Fruit fly (Drosophila melanogaster) whole organism, embryonic: ENCODE data around the gene Idgf3.
A peak's percentile ranks its signal among the peaks of the same experiment; 100 is the strongest.

Source experiments
- Atf6 ChIP-seq: fragments of 200-800 bp; sonication (Bioruptor generic); IDR thresholded peaks from 2 replicates; pipeline ENCODE4 v1.3.6; 2022; ENCODE audit warnings: missing biosample characterization, missing genetic modification characterization
- Awh ChIP-seq: fragments of 200-800 bp; sonication (Bioruptor generic); IDR thresholded peaks from 2 replicates; pipeline ENCODE4, ENCODE4 v1.3.6; 2022; ENCODE audit warnings: missing biosample characterization, missing genetic modification characterization
- C15 ChIP-seq: fragments of 200-800 bp; sonication (Bioruptor generic); IDR thresholded peaks from 3 replicates; pipeline ENCODE4 v1.3.6; 2022; ENCODE audit warnings: missing biosample characterization, missing genetic modification characterization
- CG10267 ChIP-seq: fragments of 200-800 bp; sonication (Bioruptor generic); optimal IDR thresholded peaks from 2 replicates; lab custom pipeline; 2018; ENCODE audit warnings: missing biosample characterization, mild to moderate bottlenecking, missing genetic modification characterization, moderate library complexity
- CG12236 ChIP-seq: fragments of 200-800 bp; sonication (Bioruptor generic); optimal IDR thresholded peaks from 2 replicates; lab custom pipeline; 2016; ENCODE audit warnings: missing biosample characterization, missing genetic modification characterization
- CG12744 ChIP-seq: fragments of 200-800 bp; sonication (Bioruptor generic); optimal IDR thresholded peaks from 2 replicates; lab custom pipeline; 2016; ENCODE audit warnings: missing biosample characterization, missing genetic modification characterization
- CG13424 ChIP-seq: fragments of 200-800 bp; sonication (Bioruptor generic); optimal IDR thresholded peaks from 2 replicates; lab custom pipeline; 2019; ENCODE audit warnings: missing biosample characterization, mild to moderate bottlenecking, missing genetic modification characterization, moderate library complexity
- CG13624 ChIP-seq: fragments of 200-800 bp; sonication (Bioruptor generic); optimal IDR thresholded peaks from 2 replicates; lab custom pipeline; 2016; ENCODE audit warnings: missing biosample characterization, missing genetic modification characterization
- CG1529 ChIP-seq: fragments of 200-800 bp; sonication (Bioruptor generic); optimal IDR thresholded peaks from 3 replicates; lab custom pipeline; 2018; ENCODE audit warnings: missing biosample characterization, missing genetic modification characterization
- CG15601 ChIP-seq: fragments of 200-800 bp; sonication (Bioruptor generic); optimal IDR thresholded peaks from 3 replicates; lab custom pipeline; 2019; ENCODE audit warnings: missing biosample characterization, mild to moderate bottlenecking, missing genetic modification characterization, moderate library complexity
- CG32767 ChIP-seq: fragments of 200-800 bp; sonication (Bioruptor generic); IDR thresholded peaks from 2 replicates; pipeline ENCODE4 v1.3.6; 2022; ENCODE audit warnings: missing biosample characterization, missing genetic modification characterization
- CG34376 ChIP-seq: fragments of 200-800 bp; sonication (Bioruptor generic); optimal IDR thresholded peaks from 2 replicates; lab custom pipeline; 2018; ENCODE audit warnings: missing biosample characterization, mild to moderate bottlenecking, missing genetic modification characterization
- CG43689 ChIP-seq: fragments of 200-800 bp; sonication (Bioruptor generic); IDR thresholded peaks from 2 replicates; pipeline ENCODE4 v1.3.6; 2022; ENCODE audit warnings: missing biosample characterization, missing genetic modification characterization
- CG7928 ChIP-seq: fragments of 200-800 bp; sonication (Bioruptor generic); optimal IDR thresholded peaks from 2 replicates; lab custom pipeline; 2017; ENCODE audit warnings: missing biosample characterization, mild to moderate bottlenecking, missing genetic modification characterization
- CG7963 ChIP-seq: fragments of 200-800 bp; sonication (Bioruptor generic); IDR thresholded peaks from 3 replicates; pipeline ENCODE4 v1.3.6; 2022; ENCODE audit warnings: missing biosample characterization, missing genetic modification characterization; ENCODE audit not compliant: partially characterized antibody
- CG8765 ChIP-seq: fragments of 200-800 bp; sonication (Bioruptor generic); IDR thresholded peaks from 2 replicates; pipeline ENCODE4 v1.3.6; 2022; ENCODE audit warnings: missing biosample characterization, missing genetic modification characterization
- CG9215 ChIP-seq: fragments of 200-800 bp; sonication (Bioruptor generic); IDR thresholded peaks from 2 replicates; pipeline ENCODE4 v1.3.6; 2022; ENCODE audit warnings: missing biosample characterization, missing genetic modification characterization
- CG9727 ChIP-seq: fragments of 200-800 bp; sonication (Bioruptor generic); optimal IDR thresholded peaks from 3 replicates; lab custom pipeline; 2017; ENCODE audit warnings: missing biosample characterization, mild to moderate bottlenecking, missing genetic modification characterization
- CG9797 ChIP-seq: fragments of 200-800 bp; sonication (Bioruptor generic); optimal IDR thresholded peaks from 3 replicates; lab custom pipeline; 2018; ENCODE audit warnings: missing biosample characterization, mild to moderate bottlenecking, missing genetic modification characterization
- CTCF ChIP-seq: fragments of 200-800 bp; sonication (Bioruptor generic); optimal IDR thresholded peaks from 2 replicates; lab custom pipeline; 2017; ENCODE audit warnings: missing biosample characterization, mild to moderate bottlenecking, missing genetic modification characterization, moderate library complexity
- CoRest ChIP-seq: fragments of 200-800 bp; sonication (Bioruptor generic); optimal IDR thresholded peaks from 3 replicates; lab custom pipeline; 2018; ENCODE audit warnings: missing biosample characterization, mild to moderate bottlenecking, missing genetic modification characterization, moderate library complexity
- Dek ChIP-seq: fragments of 200-800 bp; sonication (Bioruptor generic); optimal IDR thresholded peaks from 3 replicates; lab custom pipeline; 2019; ENCODE audit warnings: missing biosample characterization, mild to moderate bottlenecking, missing genetic modification characterization, moderate library complexity
- E2f2 ChIP-seq: fragments of 200-800 bp; sonication (Bioruptor generic); IDR thresholded peaks from 2 replicates; pipeline ENCODE4 v1.3.6; 2022; ENCODE audit warnings: missing biosample characterization, missing genetic modification characterization
- Fer1 ChIP-seq: fragments of 200-800 bp; sonication (Bioruptor generic); optimal IDR thresholded peaks from 2 replicates; lab custom pipeline; 2017; ENCODE audit warnings: missing biosample characterization, mild to moderate bottlenecking, missing genetic modification characterization
- Fer2 ChIP-seq: fragments of 200-800 bp; sonication (Bioruptor generic); optimal IDR thresholded peaks from 2 replicates; lab custom pipeline; 2018; ENCODE audit warnings: missing biosample characterization, mild to moderate bottlenecking, missing genetic modification characterization, moderate library complexity
- Hsf ChIP-seq: fragments of 200-800 bp; sonication (Bioruptor generic); optimal IDR thresholded peaks from 3 replicates; lab custom pipeline; 2016; ENCODE audit warnings: missing biosample characterization, missing genetic modification characterization
- NC2α ChIP-seq: fragments of 200-800 bp; sonication (Bioruptor generic); optimal IDR thresholded peaks from 2 replicates; lab custom pipeline; 2016; ENCODE audit warnings: missing biosample characterization, missing genetic modification characterization
- Ravus ChIP-seq: fragments of 200-800 bp; sonication (Bioruptor generic); IDR thresholded peaks from 2 replicates; pipeline ENCODE4 v1.3.6; 2022; ENCODE audit warnings: missing biosample characterization, missing genetic modification characterization
- Xrp1 ChIP-seq: fragments of 200-800 bp; sonication (Bioruptor generic); IDR thresholded peaks from 2 replicates; pipeline ENCODE4 v1.3.6; 2022; ENCODE audit warnings: missing biosample characterization, missing genetic modification characterization
- amos ChIP-seq: fragments of 200-800 bp; sonication (Bioruptor generic); IDR thresholded peaks from 2 replicates; pipeline ENCODE4 v1.3.6; 2022; ENCODE audit warnings: missing biosample characterization, missing genetic modification characterization; ENCODE audit not compliant: partially characterized antibody
- ase ChIP-seq: fragments of 200-800 bp; sonication (Bioruptor generic); IDR thresholded peaks from 3 replicates; pipeline ENCODE4 v1.3.6; 2022; ENCODE audit warnings: missing biosample characterization, missing genetic modification characterization
- ato ChIP-seq: fragments of 200-800 bp; sonication (Bioruptor generic); IDR thresholded peaks from 2 replicates; pipeline ENCODE4 v1.3.6; 2022; ENCODE audit warnings: missing biosample characterization, missing genetic modification characterization; ENCODE audit not compliant: partially characterized antibody
- bigmax ChIP-seq: fragments of 200-800 bp; sonication (Bioruptor generic); optimal IDR thresholded peaks from 2 replicates; lab custom pipeline; 2018; ENCODE audit warnings: missing biosample characterization, mild to moderate bottlenecking, missing genetic modification characterization
- chif ChIP-seq, 2 experiments: fragments of 200-800 bp; sonication (Bioruptor generic); optimal IDR thresholded peaks; 3 replicates each; lab custom pipeline; 2016; ENCODE audit warnings: missing biosample characterization in 2 of 2, missing genetic modification characterization in 2 of 2
- dan ChIP-seq: fragments of 200-800 bp; sonication (Bioruptor generic); IDR thresholded peaks from 2 replicates; pipeline ENCODE4 v1.3.6; 2022; ENCODE audit warnings: missing biosample characterization, missing genetic modification characterization
- dysf ChIP-seq: fragments of 200-800 bp; sonication (Bioruptor generic); IDR thresholded peaks from 3 replicates; pipeline ENCODE4 v1.3.6; 2022; ENCODE audit warnings: missing biosample characterization, missing genetic modification characterization
- hbn ChIP-seq: fragments of 200-800 bp; sonication (Bioruptor generic); IDR thresholded peaks from 2 replicates; pipeline ENCODE4 v1.3.6; 2022; ENCODE audit warnings: missing biosample characterization, missing genetic modification characterization; ENCODE audit not compliant: partially characterized antibody
- lbe ChIP-seq: fragments of 200-800 bp; sonication (Bioruptor generic); optimal IDR thresholded peaks from 2 replicates; lab custom pipeline; 2016; ENCODE audit warnings: missing biosample characterization, mild to moderate bottlenecking, missing genetic modification characterization
- otp ChIP-seq: fragments of 200-800 bp; sonication (Bioruptor generic); IDR thresholded peaks from 3 replicates; pipeline ENCODE4, ENCODE4 v1.3.6; 2022; ENCODE audit warnings: missing biosample characterization, missing genetic modification characterization
- pita ChIP-seq: fragments of 200-800 bp; sonication (Bioruptor generic); optimal IDR thresholded peaks from 2 replicates; lab custom pipeline; 2017; ENCODE audit warnings: missing biosample characterization, mild to moderate bottlenecking, missing genetic modification characterization
- ranshi ChIP-seq: fragments of 200-800 bp; sonication (Bioruptor generic); IDR thresholded peaks from 2 replicates; pipeline ENCODE4 v1.3.6; 2022; ENCODE audit warnings: missing biosample characterization, missing genetic modification characterization
- row ChIP-seq: fragments of 200-800 bp; sonication (Bioruptor generic); IDR thresholded peaks from 3 replicates; pipeline ENCODE4 v1.3.6; 2022; ENCODE audit warnings: missing biosample characterization, missing genetic modification characterization
- salm ChIP-seq: fragments of 200-800 bp; sonication (Bioruptor generic); optimal IDR thresholded peaks from 2 replicates; lab custom pipeline; 2018; ENCODE audit warnings: missing biosample characterization, mild to moderate bottlenecking, missing genetic modification characterization
- tap ChIP-seq: fragments of 200-800 bp; optimal IDR thresholded peaks from 3 replicates; lab custom pipeline; 2019; ENCODE audit warnings: missing biosample characterization, mild to moderate bottlenecking, missing genetic modification characterization, moderate library complexity
- tin ChIP-seq: fragments of 200-800 bp; sonication (Bioruptor generic); optimal IDR thresholded peaks from 3 replicates; lab custom pipeline; 2016; ENCODE audit warnings: missing biosample characterization, missing genetic modification characterization
- tll ChIP-seq, 2 experiments: fragments of 200-800 bp in 1 of 2; fragments of >200 bp in 1 of 2; sonication (Bioruptor generic) in 1 of 2; optimal IDR thresholded peaks; 2 replicates each; lab custom pipeline; 2017 to 2019; ENCODE audit warnings: missing biosample characterization in 2 of 2, missing genetic modification characterization in 2 of 2, mild to moderate bottlenecking in 1 of 2, moderate library complexity in 1 of 2
- ttk ChIP-seq: fragments of 200-800 bp; sonication (Bioruptor generic); IDR thresholded peaks from 2 replicates; pipeline ENCODE4 v2.1.2; 2022; ENCODE audit warnings: missing biosample characterization, missing genetic modification characterization
- vnd ChIP-seq: fragments of 200-800 bp; sonication (Bioruptor generic); IDR thresholded peaks from 3 replicates; pipeline ENCODE4 v1.3.6; 2022; ENCODE audit warnings: missing biosample characterization, missing genetic modification characterization; ENCODE audit not compliant: partially characterized antibody
- z ChIP-seq: fragments of 200-800 bp; sonication (Bioruptor generic); IDR thresholded peaks from 3 replicates; pipeline ENCODE4 v1.3.6; 2022; ENCODE audit warnings: missing biosample characterization, missing genetic modification characterization
- zf30C ChIP-seq: fragments of 200-800 bp; sonication (Bioruptor generic); optimal IDR thresholded peaks from 3 replicates; lab custom pipeline; 2018; ENCODE audit warnings: missing biosample characterization, mild to moderate bottlenecking, missing genetic modification characterization

Gene Idgf3

DNA sequence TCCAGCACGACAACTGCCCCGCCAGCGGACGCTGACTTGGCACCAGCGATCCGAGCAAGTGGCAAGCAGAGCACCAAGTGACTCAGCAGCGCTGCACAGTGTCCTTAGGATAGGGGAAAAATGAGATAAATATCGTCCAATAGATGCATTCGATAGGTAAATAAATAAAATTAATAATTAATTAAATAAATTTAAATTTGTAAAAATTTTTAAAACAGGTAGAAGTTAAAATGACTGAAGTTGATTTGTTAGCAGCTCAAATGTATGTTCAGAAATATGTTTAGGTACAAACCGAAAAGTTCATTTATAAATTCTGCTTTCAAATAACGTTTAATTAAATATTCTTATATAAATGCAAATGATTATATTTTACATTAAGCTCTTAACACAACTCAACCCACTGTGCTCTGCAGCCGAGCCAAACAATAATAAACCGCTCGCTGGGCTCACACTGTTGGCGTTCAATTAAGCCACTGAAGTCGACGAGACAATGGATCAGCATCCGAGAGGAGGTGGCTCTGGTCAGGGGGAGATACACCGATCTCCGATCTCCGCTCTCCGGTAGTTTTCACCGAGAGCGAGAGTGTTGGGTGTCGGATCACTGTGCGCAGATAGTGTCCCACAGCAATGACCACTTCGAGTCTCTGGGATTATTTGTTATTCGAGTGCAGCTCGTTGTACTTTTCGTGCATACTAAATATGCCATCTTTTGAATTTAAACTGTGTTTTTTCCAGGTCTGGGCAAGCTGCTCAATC lies 2.1 kb upstream of the Idgf3 start, which contains the start of gene CG5888 (continued):
- TF ChIP-seq ttk (GFP tag; lab: Robert Waterston, UW), result no peak; the same call in 1 of the 2 replicates
- no peak for TF ChIP-seq hbn (GFP tag; lab: Robert Waterston, UW)
- no peak for TF ChIP-seq CG7928 (GFP tag; lab: Kevin White, UChicago)
- no peak for TF ChIP-seq dan (GFP tag; lab: Robert Waterston, UW)
- peak; percentile 4 for TF ChIP-seq Fer1 (GFP tag; lab: Kevin White, UChicago)
- no peak for TF ChIP-seq vnd (GFP tag; lab: Robert Waterston, UW)
- TF ChIP-seq chif (GFP tag; optimal IDR thresholded peaks at IDR 0.05; lab: Kevin White, UChicago), result no peak
- TF ChIP-seq ato, result no peak
- TF ChIP-seq CG9797 (GFP tag; lab: Kevin White, UChicago), result no peak
- TF ChIP-seq E2f2 (GFP tag; lab: Robert Waterston, UW), result peak; percentile 57
- no peak for TF ChIP-seq bigmax
- TF ChIP-seq Xrp1 (GFP tag; lab: Robert Waterston, UW), result peak; percentile 78
- TF ChIP-seq CG12744 (GFP tag; lab: Kevin White, UChicago), result no peak
- no peak for TF ChIP-seq z (GFP tag; lab: Robert Waterston, UW)
- TF ChIP-seq CoRest (tag; lab: Kevin White, UChicago), result peak; percentile 78
- no peak for TF ChIP-seq CG8765 (GFP tag; lab: Robert Waterston, UW)
- TF ChIP-seq row (GFP tag; lab: Robert Waterston, UW), result peak; percentile 87
- TF ChIP-seq Ravus, result no peak; the same call in 1 of the 2 replicates
- TF ChIP-seq tap (tag; lab: Kevin White, UChicago), result no peak
- TF ChIP-seq CG9727, result peak; percentile 75
- no peak for TF ChIP-seq NC2α (GFP tag; lab: Kevin White, UChicago)
- TF ChIP-seq zf30C (GFP tag; lab: Kevin White, UChicago), result no peak
- TF ChIP-seq CG10267, result peak; percentile 65
- TF ChIP-seq lbe (GFP tag; lab: Kevin White, UChicago), result peak; percentile 16
- TF ChIP-seq ranshi (GFP tag; lab: Robert Waterston, UW), result no peak; the same call in 1 of the 2 replicates
- TF ChIP-seq CG15601 (tag; lab: Kevin White, UChicago), result peak; percentile 51
- no peak; the same call in 1 of the 2 replicates for TF ChIP-seq CG43689 (GFP tag; lab: Robert Waterston, UW)
- no peak for TF ChIP-seq ase
- TF ChIP-seq otp (GFP tag; lab: Robert Waterston, UW), result 0 out of 3 replicates have a peak, but pooled peaks have one; percentile 7
- no peak for TF ChIP-seq tll (GFP tag; optimal IDR thresholded peaks at IDR 0.05; lab: Kevin White, UChicago)
- no peak for TF ChIP-seq CG34376 (GFP tag; lab: Kevin White, UChicago)
- peak; percentile 84 for TF ChIP-seq CG13424
- TF ChIP-seq tin (GFP tag; lab: Kevin White, UChicago), result peak; percentile 28
- TF ChIP-seq CTCF (GFP tag; lab: Kevin White, UChicago), result no peak
- no peak for TF ChIP-seq CG13624 (GFP tag; lab: Kevin White, UChicago)
- TF ChIP-seq Atf6 (GFP tag; lab: Robert Waterston, UW), result no peak
- TF ChIP-seq CG32767 (GFP tag; lab: Robert Waterston, UW), result peak; percentile 82
- TF ChIP-seq Hsf, result no peak
- TF ChIP-seq salm, result peak; percentile 51
- TF ChIP-seq amos, result no peak
- TF ChIP-seq C15, result 0 out of 3 replicates have a peak, but pooled peaks have one; percentile 40
- TF ChIP-seq CG9215 (GFP tag; lab: Robert Waterston, UW), result peak; percentile 35; the same call in 1 of the 2 replicates
- TF ChIP-seq CG7963 (GFP tag; lab: Robert Waterston, UW), result no peak
- no peak for TF ChIP-seq Fer2 (tag; lab: Kevin White, UChicago)
- TF ChIP-seq Awh (GFP tag; lab: Robert Waterston, UW), result peak; percentile 70; the same call in 1 of the 2 replicates
- TF ChIP-seq pita (GFP tag; lab: Kevin White, UChicago), result no peak
- peak; percentile 59 for TF ChIP-seq Dek (tag; lab: Kevin White, UChicago)
- no peak for TF ChIP-seq CG12236 (GFP tag; lab: Kevin White, UChicago)
- peak; percentile 91 for TF ChIP-seq dysf (GFP tag; lab: Robert Waterston, UW)
- TF ChIP-seq CG1529 (GFP tag; lab: Kevin White, UChicago), result peak; percentile 34
